Worm (Caenorhabditis elegans) whole organism, L1 larva: ENCODE results near the gene ilcr-2.
A peak's percentile ranks its signal among the peaks of the same experiment; 100 is the strongest.

Experiments
- F16B12.6 ChIP-seq: fragments of 150-350 bp; optimal IDR thresholded peaks from 2 replicates; lab custom pipeline; 2014; ENCODE audit warnings: missing biosample characterization, missing genetic modification characterization
- ama-1 ChIP-seq: fragments of 150-350 bp; optimal IDR thresholded peaks from 2 replicates; lab custom pipeline; 2014
- ceh-88 ChIP-seq: fragments of 200-800 bp; sonication (Bioruptor generic); IDR thresholded peaks from 2 replicates; pipeline ENCODE4 v1.3.6; 2022; ENCODE audit warnings: missing genetic modification characterization, missing compliant biosample characterization
- ceh-90 ChIP-seq: sonication (generic microtip); optimal IDR thresholded peaks from 2 replicates; lab custom pipeline; 2016; ENCODE audit warnings: missing genetic modification characterization, missing compliant biosample characterization
- ces-1 ChIP-seq: fragments of 150-350 bp; optimal IDR thresholded peaks from 2 replicates; lab custom pipeline; 2014; ENCODE audit warnings: missing biosample characterization, missing genetic modification reagents, missing genetic modification characterization
- efl-1 ChIP-seq, 4 experiments: fragments of 150-350 bp; optimal IDR thresholded peaks in 3 of 4; peaks in 1 of 4; 1 replicate in 1 of 4; 2 replicates in 3 of 4; lab custom pipeline; 2014; ENCODE audit warnings: missing biosample characterization in 2 of 4, missing genetic modification characterization in 2 of 4, missing genetic modification reagents in 2 of 4
- egl-13 ChIP-seq: sonication (generic microtip); optimal IDR thresholded peaks from 2 replicates; lab custom pipeline; 2016; ENCODE audit warnings: missing genotype, missing genetic modification reagents, missing genetic modification characterization, missing compliant biosample characterization
- elt-2 ChIP-seq: sonication (generic microtip); optimal IDR thresholded peaks from 2 replicates; lab custom pipeline; 2016; ENCODE audit warnings: missing genetic modification characterization, mild to moderate bottlenecking, inconsistent platforms, missing compliant biosample characterization, missing genetic modification reagents
- elt-3 ChIP-seq, 6 experiments: fragments of 150-350 bp in 1 of 6; sonication (generic microtip); optimal IDR thresholded peaks; 2 replicates each; lab custom pipeline; 2017 to 2018; ENCODE audit warnings: missing biosample characterization in 6 of 6, missing genetic modification characterization in 6 of 6, inconsistent platforms in 1 of 6
- fkh-10 ChIP-seq: sonication (generic microtip); optimal IDR thresholded peaks from 2 replicates; lab custom pipeline; 2017; ENCODE audit warnings: missing biosample characterization, missing genetic modification reagents, missing genetic modification characterization
- grh-1 ChIP-seq: fragments of 200-800 bp; sonication (Bioruptor generic); IDR thresholded peaks from 2 replicates; pipeline ENCODE4 v1.3.6; 2022; ENCODE audit warnings: missing genetic modification reagents, missing genetic modification characterization, missing compliant biosample characterization
- irx-1 ChIP-seq: sonication (generic microtip); optimal IDR thresholded peaks from 2 replicates; lab custom pipeline; 2016; ENCODE audit warnings: missing genetic modification characterization, missing compliant biosample characterization
- isw-1 ChIP-seq: fragments of 200-800 bp; sonication (Bioruptor generic); IDR thresholded peaks from 2 replicates; pipeline ENCODE4 v1.3.6; 2022; ENCODE audit warnings: missing genetic modification characterization, missing compliant biosample characterization
- lin-13 ChIP-seq: fragments of 150-350 bp; optimal IDR thresholded peaks from 2 replicates; lab custom pipeline; 2014; ENCODE audit warnings: missing biosample characterization, missing genetic modification reagents, missing genetic modification characterization
- lin-15B ChIP-seq: fragments of 150-350 bp; sonication (generic microtip); optimal IDR thresholded peaks from 3 replicates; lab custom pipeline; 2014; ENCODE audit warnings: missing biosample characterization, missing genetic modification characterization
- lin-35 ChIP-seq, 2 experiments: fragments of 150-350 bp; optimal IDR thresholded peaks; 2 replicates each; lab custom pipeline; 2014; ENCODE audit warnings: missing biosample characterization in 2 of 2, missing genetic modification characterization in 2 of 2, missing genetic modification reagents in 2 of 2
- lir-3 ChIP-seq: sonication (generic microtip); optimal IDR thresholded peaks from 2 replicates; lab custom pipeline; 2016; ENCODE audit warnings: mild to moderate bottlenecking, missing genetic modification characterization, moderate library complexity, missing compliant biosample characterization; ENCODE audit not compliant: poor library complexity
- lsy-2 ChIP-seq, 2 experiments: fragments of 150-350 bp; optimal IDR thresholded peaks; 2 replicates each; lab custom pipeline; 2014; ENCODE audit warnings: missing biosample characterization in 2 of 2, missing genetic modification characterization in 2 of 2
- mab-9 ChIP-seq: fragments of 200-800 bp; sonication (Bioruptor generic); IDR thresholded peaks from 2 replicates; pipeline ENCODE4 v1.3.6; 2022; ENCODE audit warnings: missing genetic modification reagents, missing genetic modification characterization, missing compliant biosample characterization
- mep-1 ChIP-seq: fragments of 150-350 bp; optimal IDR thresholded peaks from 2 replicates; lab custom pipeline; 2014; ENCODE audit warnings: missing biosample characterization, missing genetic modification characterization
- nhr-12 ChIP-seq: sonication (generic microtip); optimal IDR thresholded peaks from 2 replicates; lab custom pipeline; 2017; ENCODE audit warnings: missing biosample characterization, missing genetic modification characterization
- nhr-19 ChIP-seq: fragments of 200-800 bp; sonication (Bioruptor generic); conservative IDR thresholded peaks from 2 replicates; pipeline ENCODE4 v1.3.6; 2022; ENCODE audit warnings: missing genetic modification characterization, missing compliant biosample characterization
- nhr-20 ChIP-seq: sonication (generic microtip); optimal IDR thresholded peaks from 2 replicates; lab custom pipeline; 2016; ENCODE audit warnings: mild to moderate bottlenecking, missing genetic modification characterization, missing compliant biosample characterization
- nhr-85 ChIP-seq: sonication (generic microtip); peaks from one replicate; lab custom pipeline; 2016; ENCODE audit warnings: missing genetic modification characterization, inconsistent platforms, missing compliant biosample characterization
- nhr-90 ChIP-seq: sonication (generic microtip); optimal IDR thresholded peaks from 2 replicates; lab custom pipeline; 2016; ENCODE audit warnings: mild to moderate bottlenecking, missing genetic modification characterization, missing compliant biosample characterization; ENCODE audit not compliant: poor library complexity
- pax-3 ChIP-seq: fragments of 200-800 bp; sonication (Bioruptor generic); optimal IDR thresholded peaks from 2 replicates; lab custom pipeline; 2018; ENCODE audit warnings: mild to moderate bottlenecking, missing genetic modification characterization, moderate library complexity, missing compliant biosample characterization
- pqm-1 ChIP-seq: sonication (generic microtip); optimal IDR thresholded peaks from 3 replicates; lab custom pipeline; 2017; ENCODE audit warnings: missing biosample characterization, missing genetic modification characterization
- sup-37 ChIP-seq: fragments of 200-800 bp; sonication (Bioruptor generic); optimal IDR thresholded peaks from 2 replicates; lab custom pipeline; 2018; ENCODE audit warnings: mild to moderate bottlenecking, missing genetic modification characterization, missing compliant biosample characterization
- vab-15 ChIP-seq: sonication (generic microtip); optimal IDR thresholded peaks from 2 replicates; lab custom pipeline; 2017; ENCODE audit warnings: missing genotype, mild to moderate bottlenecking, missing genetic modification characterization, missing compliant biosample characterization

ilcr-2 gene

ce11 chrII:5511417-5512353 is 36.6 kb downstream of the ilcr-2 start (continued):
- TF ChIP-seq isw-1 (GFP tag; lab: Robert Waterston, UW) (peak; percentile 8; the same call in 1 of the 2 replicates), F16B12.6 (tag; lab: Kevin White, UChicago) (no peak), lin-15B (tag; lab: Kevin White, UChicago) (no peak), irx-1 (peak; percentile 71), elt-3 (tag; optimal IDR thresholded peaks at IDR 0.05; lab: Kevin White, UChicago) (no peak), nhr-12 (no peak), ces-1 (no peak), grh-1 (no peak), ama-1 (lab: Kevin White, UChicago) (no peak), egl-13 (tag; lab: Kevin White, UChicago) (peak; percentile 52), fkh-10 (no peak), nhr-20 (tag; lab: Kevin White, UChicago) (no peak), pax-3 (tag; lab: Kevin White, UChicago) (no peak)

ce11 chrII:5512473-5513097 is 37.5 kb downstream of the ilcr-2 start:
- TF ChIP-seq lin-13 (GFP tag; lab: Kevin White, UChicago), result no peak
- TF ChIP-seq efl-1 (optimal IDR thresholded peaks at IDR 0.05; lab: Kevin White, UChicago), result no peak
- TF ChIP-seq efl-1 (GFP tag; optimal IDR thresholded peaks at IDR 0.05 in 1 of 2; lab: Kevin White, UChicago), result peak in 1 of 2 experiments; percentile 74
- no peak for TF ChIP-seq mep-1 (tag; lab: Kevin White, UChicago)
- no peak for TF ChIP-seq ceh-90
- TF ChIP-seq sup-37 (GFP tag; lab: Kevin White, UChicago), result no peak
- TF ChIP-seq elt-2 (tag; lab: Kevin White, UChicago), result peak; percentile 99
- peak in 1 of 2 experiments; percentile 35 for TF ChIP-seq lin-35 (GFP tag; optimal IDR thresholded peaks at IDR 0.05; lab: Kevin White, UChicago)
- no peak for TF ChIP-seq nhr-90 (tag; lab: Kevin White, UChicago)
- peak; percentile 19 for TF ChIP-seq pqm-1

- no peak for TF ChIP-seq lir-3 (tag; lab: Kevin White, UChicago)
- no peak for TF ChIP-seq nhr-85
- TF ChIP-seq sup-37 (GFP tag; lab: Kevin White, UChicago), result no peak
- no peak for TF ChIP-seq nhr-19 (GFP tag; lab: Robert Waterston, UW)
- TF ChIP-seq ceh-88 (GFP tag; lab: Robert Waterston, UW), result no peak
- no peak for TF ChIP-seq vab-15 (tag; lab: Kevin White, UChicago)
- peak; percentile 53 for TF ChIP-seq elt-2 (tag; lab: Kevin White, UChicago)
- TF ChIP-seq, all 84 proteins: peak for 1
Measured at ce11 chrII:5514846-5515245, 39.8 kb downstream of the ilcr-2 start, which contains the start of gene sahd-1. sahd-1 (minus strand) TSS chrII:5514945.

ce11 chrII:5515542-5515941 is 40.5 kb downstream of the ilcr-2 start, which contains the start of gene ZK177.3:
ZK177.3 (plus strand) TSS chrII:5515842.
- TF ChIP-seq irx-1 (no peak), lsy-2 (tag; optimal IDR thresholded peaks at IDR 0.05; lab: Kevin White, UChicago) (no peak), elt-2 (tag; lab: Kevin White, UChicago) (peak; percentile 34), pax-3 (tag; lab: Kevin White, UChicago) (no peak), efl-1 (optimal IDR thresholded peaks at IDR 0.05; lab: Kevin White, UChicago) (no peak), efl-1 (GFP tag; optimal IDR thresholded peaks at IDR 0.05 in 1 of 2; lab: Kevin White, UChicago) (peak in 1 of 2 experiments; percentile 47), mab-9 (GFP tag; lab: Robert Waterston, UW) (no peak)

ce11 chrII:5517643-5518042 is 42.6 kb downstream of the ilcr-2 start, which contains the start of gene ZK177.9:
ZK177.9 (minus strand) TSS chrII:5517743.
- no peak for TF ChIP-seq elt-2 (tag; lab: Kevin White, UChicago)
